Worm (Caenorhabditis elegans): ENCODE data around the gene mct-5.

- no peak for TF ChIP-seq ceh-82 (tag; optimal IDR thresholded peaks at IDR 0.05)
- no peak for TF ChIP-seq lin-39 (tag; optimal IDR thresholded peaks at IDR 0.05)
- no peak for TF ChIP-seq unc-62 (GFP tag; optimal IDR thresholded peaks at IDR 0.05)
- TF ChIP-seq jun-1 (tag; optimal IDR thresholded peaks at IDR 0.05): no peak
- no peak for TF ChIP-seq nhr-28 (tag; optimal IDR thresholded peaks at IDR 0.05)
- no peak for TF ChIP-seq ZK546.5 (tag; optimal IDR thresholded peaks at IDR 0.05)
- TF ChIP-seq nhr-25 (tag; optimal IDR thresholded peaks at IDR 0.05): no peak
- TF ChIP-seq elt-2 (tag; optimal IDR thresholded peaks at IDR 0.05): no peak
- no peak for TF ChIP-seq nhr-77 (tag; optimal IDR thresholded peaks at IDR 0.05)
- TF ChIP-seq zag-1 (tag; optimal IDR thresholded peaks at IDR 0.05): no peak
Observed at ce11 chrII:7146240-7146639, 47.8 kb upstream of the mct-5 start.
